Worm (Caenorhabditis elegans): ENCODE results near the gene R04A9.1.

Gene R04A9.1

ce11 chrX:382692-383091 is 22.0 kb upstream of the R04A9.1 start, which contains the start of gene ife-2:
ife-2 (minus strand) TSS chrX:382709.
- TF ChIP-seq nhr-25 (tag; optimal IDR thresholded peaks at IDR 0.05), result peak; percentile 64
- no peak for TF ChIP-seq lin-39 (tag; optimal IDR thresholded peaks at IDR 0.05)
- no peak for TF ChIP-seq ceh-82 (tag; optimal IDR thresholded peaks at IDR 0.05)
- no peak for TF ChIP-seq mab-5 (tag; optimal IDR thresholded peaks at IDR 0.05)
- peak; percentile 61 for TF ChIP-seq unc-55 (GFP tag; optimal IDR thresholded peaks at IDR 0.05)
- peak; percentile 67 for TF ChIP-seq lin-13 (GFP tag; optimal IDR thresholded peaks at IDR 0.05)
- peak; percentile 6 for TF ChIP-seq ceh-16 (tag; optimal IDR thresholded peaks at IDR 0.05)
- TF ChIP-seq nhr-129 (tag; optimal IDR thresholded peaks at IDR 0.05), result peak; percentile 58
- TF ChIP-seq nhr-23 (tag; optimal IDR thresholded peaks at IDR 0.05), result no peak
- peak; percentile 56 for TF ChIP-seq nhr-21 (tag; optimal IDR thresholded peaks at IDR 0.05)
- TF ChIP-seq lin-11 (tag; optimal IDR thresholded peaks at IDR 0.05), result peak; percentile 59
- peak; percentile 21 to 77 for TF ChIP-seq lsy-2 (tag; optimal IDR thresholded peaks at IDR 0.05)
- no peak for TF ChIP-seq nhr-6 (tag; optimal IDR thresholded peaks at IDR 0.05)
- peak; percentile 84 for TF ChIP-seq fos-1 (tag; optimal IDR thresholded peaks at IDR 0.05)
- TF ChIP-seq crh-2 (tag; optimal IDR thresholded peaks at IDR 0.05), result peak; percentile 72
- TF ChIP-seq gmeb-1 (tag; optimal IDR thresholded peaks at IDR 0.05), result peak; percentile 74
- peak; percentile 72 for TF ChIP-seq sma-3 (GFP tag; optimal IDR thresholded peaks at IDR 0.05)
- TF ChIP-seq snpc-4 (tag; optimal IDR thresholded peaks at IDR 0.05), result peak; percentile 18
- TF ChIP-seq skn-1 (tag; optimal IDR thresholded peaks at IDR 0.05), result no peak
- TF ChIP-seq F13H6.1 (tag; optimal IDR thresholded peaks at IDR 0.05), result peak; percentile 55
- TF ChIP-seq ztf-1 (GFP tag; conservative IDR thresholded peaks at IDR 0.05), result no peak
- TF ChIP-seq ZK546.5 (tag; optimal IDR thresholded peaks at IDR 0.05), result no peak
- TF ChIP-seq C34F6.9 (tag; optimal IDR thresholded peaks at IDR 0.05), result peak; percentile 80
- no peak for TF ChIP-seq nhr-12 (tag; optimal IDR thresholded peaks at IDR 0.05)
- no peak for TF ChIP-seq sma-9 (GFP tag; optimal IDR thresholded peaks at IDR 0.05)
- TF ChIP-seq sma-9 (tag; optimal IDR thresholded peaks at IDR 0.05), result no peak
- TF ChIP-seq elt-1 (tag; optimal IDR thresholded peaks at IDR 0.05), result no peak
- no peak for TF ChIP-seq ztf-11 (tag; optimal IDR thresholded peaks at IDR 0.05)

ce11 chrX:388728-389127 is 16.0 kb upstream of the R04A9.1 start, which contains the start of gene ceh-93:
ceh-93 (minus strand) TSS chrX:388797.
- TF ChIP-seq nhr-21 (tag; optimal IDR thresholded peaks at IDR 0.05) (no peak), C34F6.9 (tag; optimal IDR thresholded peaks at IDR 0.05) (peak; percentile 52), unc-55 (GFP tag; optimal IDR thresholded peaks at IDR 0.05) (peak; percentile 58), nhr-129 (tag; optimal IDR thresholded peaks at IDR 0.05) (peak; percentile 36), nhr-77 (tag; optimal IDR thresholded peaks at IDR 0.05) (no peak), nhr-25 (tag; optimal IDR thresholded peaks at IDR 0.05) (no peak)

- TF ChIP-seq nhr-12 (tag; optimal IDR thresholded peaks at IDR 0.05) (no peak), R02D3.7 (tag; optimal IDR thresholded peaks at IDR 0.05) (no peak), nhr-77 (tag; optimal IDR thresholded peaks at IDR 0.05) (no peak), lin-11 (tag; optimal IDR thresholded peaks at IDR 0.05) (no peak), zag-1 (tag; optimal IDR thresholded peaks at IDR 0.05) (no peak), ama-1 (optimal IDR thresholded peaks at IDR 0.05) (no peak), skn-1 (tag; optimal IDR thresholded peaks at IDR 0.05) (no peak), gmeb-1 (tag; optimal IDR thresholded peaks at IDR 0.05) (no peak), sma-9 (GFP tag; optimal IDR thresholded peaks at IDR 0.05) (no peak), sma-9 (tag; optimal IDR thresholded peaks at IDR 0.05) (no peak), nhr-11 (tag; optimal IDR thresholded peaks at IDR 0.05) (no peak), mdl-1 (tag; optimal IDR thresholded peaks at IDR 0.05) (no peak)
Observed at ce11 chrX:389566-389965, 15.1 kb upstream of the R04A9.1 start.

ce11 chrX:390469-390868 is 14.2 kb upstream of the R04A9.1 start, which contains the start of gene R04A9.9:
R04A9.9 (minus strand) TSS chrX:390569.
- no peak for TF ChIP-seq aly-2 (tag; optimal IDR thresholded peaks at IDR 0.05)
- TF ChIP-seq lin-11 (tag; optimal IDR thresholded peaks at IDR 0.05), result no peak
- no peak for TF ChIP-seq skn-1 (tag; optimal IDR thresholded peaks at IDR 0.05)

ce11 chrX:394709-395108 is 10.0 kb upstream of the R04A9.1 start, which contains the start of gene R04A9.7:
R04A9.7 (minus strand) TSS chrX:394892.
- no peak for TF ChIP-seq gmeb-1 (tag; optimal IDR thresholded peaks at IDR 0.05)
- TF ChIP-seq nhr-12 (tag; optimal IDR thresholded peaks at IDR 0.05), result no peak
- TF ChIP-seq Y55F3AM.14 (GFP tag; optimal IDR thresholded peaks at IDR 0.05), result no peak
- no peak for TF ChIP-seq aly-2 (tag; optimal IDR thresholded peaks at IDR 0.05)
- TF ChIP-seq ceh-82 (tag; optimal IDR thresholded peaks at IDR 0.05), result no peak
- no peak for TF ChIP-seq zag-1 (tag; optimal IDR thresholded peaks at IDR 0.05)
- TF ChIP-seq elt-1 (tag; optimal IDR thresholded peaks at IDR 0.05), result no peak
- TF ChIP-seq nhr-25 (tag; optimal IDR thresholded peaks at IDR 0.05), result no peak
- no peak for TF ChIP-seq nhr-129 (tag; optimal IDR thresholded peaks at IDR 0.05)
- TF ChIP-seq mbf-1 (tag; optimal IDR thresholded peaks at IDR 0.05), result no peak
- TF ChIP-seq ceh-16 (tag; optimal IDR thresholded peaks at IDR 0.05), result no peak
- no peak for TF ChIP-seq ztf-11 (tag; optimal IDR thresholded peaks at IDR 0.05)
- TF ChIP-seq skn-1 (tag; optimal IDR thresholded peaks at IDR 0.05), result no peak
- no peak for TF ChIP-seq sem-4 (tag; optimal IDR thresholded peaks at IDR 0.05)
- TF ChIP-seq crh-2 (tag; optimal IDR thresholded peaks at IDR 0.05), result no peak
- no peak for TF ChIP-seq nhr-6 (tag; optimal IDR thresholded peaks at IDR 0.05)
- TF ChIP-seq nhr-77 (tag; optimal IDR thresholded peaks at IDR 0.05), result no peak
- no peak for TF ChIP-seq lin-39 (tag; optimal IDR thresholded peaks at IDR 0.05)
- no peak for TF ChIP-seq unc-62 (GFP tag; optimal IDR thresholded peaks at IDR 0.05)
- TF ChIP-seq nhr-23 (tag; optimal IDR thresholded peaks at IDR 0.05), result no peak
